Fruit fly (Drosophila melanogaster) whole organism, wandering third instar larva: ENCODE measurements around the gene Cyp313a3.

ENCODE experiments used
- CG32264 ChIP-seq: fragments of 200-800 bp; sonication (Bioruptor generic); optimal IDR thresholded peaks from 2 replicates; lab custom pipeline; 2016; ENCODE audit warnings: missing biosample characterization, missing genetic modification characterization
- br ChIP-seq: fragments of 200-800 bp; sonication (Bioruptor generic); optimal IDR thresholded peaks from 2 replicates; lab custom pipeline; 2016; ENCODE audit warnings: missing biosample characterization, missing genetic modification characterization
- dmrt93B ChIP-seq: fragments of 200-800 bp; sonication (Bioruptor generic); optimal IDR thresholded peaks from 2 replicates; lab custom pipeline; 2018; ENCODE audit warnings: missing biosample characterization, mild to moderate bottlenecking, missing genetic modification characterization
- foxo ChIP-seq, 2 experiments: fragments of 200-800 bp; sonication (Bioruptor generic); optimal IDR thresholded peaks; 2 replicates in 1 of 2; 3 replicates in 1 of 2; lab custom pipeline; 2016 to 2017; ENCODE audit warnings: missing biosample characterization in 2 of 2, missing genetic modification characterization in 2 of 2
- fru ChIP-seq: fragments of 200-800 bp; sonication (Bioruptor generic); optimal IDR thresholded peaks from 3 replicates; lab custom pipeline; 2016; ENCODE audit warnings: missing biosample characterization, mild to moderate bottlenecking, missing genetic modification characterization
- pan ChIP-seq: fragments of >200 bp; optimal IDR thresholded peaks from 2 replicates; lab custom pipeline; 2017
- woc ChIP-seq: sonication (Bioruptor generic); optimal IDR thresholded peaks from 2 replicates; lab custom pipeline; 2016; ENCODE audit warnings: missing biosample characterization, mild to moderate bottlenecking, missing genetic modification characterization

dm6 chr3R:12221366-12221916, 17.6 kb downstream of the Cyp313a3 start, which contains the start of gene CG4860:
- TF ChIP-seq dmrt93B (GFP tag; lab: Kevin White, UChicago) (peak; percentile 58), pan (lab: Kevin White, UChicago) (no peak), foxo (GFP tag; optimal IDR thresholded peaks at IDR 0.05; lab: Kevin White, UChicago) (peak; percentile 42 to 96), br (peak; percentile 91), fru (GFP tag; lab: Kevin White, UChicago) (peak; percentile 91), CG32264 (GFP tag; lab: Kevin White, UChicago) (peak; percentile 79), woc (GFP tag; lab: Kevin White, UChicago) (peak; percentile 73)
